Worm (Caenorhabditis elegans) whole organism, early embryonic: ENCODE measurements around the gene R10E4.7.

Source experiments
- B0310.2 ChIP-seq: sonication (generic microtip); optimal IDR thresholded peaks from 2 replicates; lab custom pipeline; 2016; ENCODE audit warnings: mild to moderate bottlenecking, missing genetic modification characterization, missing compliant biosample characterization
- F13C5.2 ChIP-seq: sonication (generic microtip); optimal IDR thresholded peaks from 2 replicates; lab custom pipeline; 2017; ENCODE audit warnings: mild to moderate bottlenecking, missing genetic modification characterization, inconsistent platforms, missing compliant biosample characterization
- aly-1 ChIP-seq: sonication (generic microtip); optimal IDR thresholded peaks from 2 replicates; lab custom pipeline; 2016; ENCODE audit warnings: missing genetic modification characterization, missing compliant biosample characterization
- ama-1 ChIP-seq: fragments of 150-350 bp; optimal IDR thresholded peaks from 2 replicates; lab custom pipeline; 2014
- ceh-36 ChIP-seq: sonication (generic microtip); optimal IDR thresholded peaks from 2 replicates; lab custom pipeline; 2016; ENCODE audit warnings: missing genetic modification characterization, inconsistent platforms, missing compliant biosample characterization
- flt-1 ChIP-seq: fragments of 200-800 bp; sonication (Bioruptor generic); IDR thresholded peaks from 2 replicates; pipeline ENCODE4 v1.3.6; 2022; ENCODE audit warnings: missing genetic modification characterization, missing compliant biosample characterization
- hmbx-1 ChIP-seq: sonication (generic microtip); optimal IDR thresholded peaks from 2 replicates; lab custom pipeline; 2016; ENCODE audit warnings: mild to moderate bottlenecking, missing genetic modification characterization, missing compliant biosample characterization
- hmg-4 ChIP-seq: fragments of 200-800 bp; sonication (Bioruptor generic); optimal IDR thresholded peaks from 2 replicates; lab custom pipeline; 2018; ENCODE audit warnings: mild to moderate bottlenecking, missing genetic modification characterization, missing compliant biosample characterization
- hnd-1 ChIP-seq: sonication (generic microtip); optimal IDR thresholded peaks from 2 replicates; lab custom pipeline; 2016; ENCODE audit warnings: missing genetic modification characterization, missing compliant biosample characterization
- scrt-1 ChIP-seq: fragments of 200-800 bp; sonication (Bioruptor generic); IDR thresholded peaks from 2 replicates; pipeline ENCODE4 v1.3.6; 2022; ENCODE audit warnings: missing genetic modification characterization, missing compliant biosample characterization
- sea-1 ChIP-seq: fragments of 200-800 bp; sonication (Bioruptor generic); conservative IDR thresholded peaks from 2 replicates; pipeline ENCODE4 v1.3.6; 2022; ENCODE audit warnings: missing genetic modification characterization, missing compliant biosample characterization
- tbx-11 ChIP-seq: fragments of 200-800 bp; sonication (Bioruptor generic); IDR thresholded peaks from 2 replicates; pipeline ENCODE4 v1.3.6; 2022; ENCODE audit warnings: missing genetic modification characterization, missing compliant biosample characterization
- tbx-37 ChIP-seq: fragments of 200-800 bp; sonication (Bioruptor generic); conservative IDR thresholded peaks from 2 replicates; pipeline ENCODE4 v1.3.6; 2022; ENCODE audit warnings: missing genetic modification reagents, missing genetic modification characterization, missing compliant biosample characterization
- tra-4 ChIP-seq: sonication (generic microtip); optimal IDR thresholded peaks from 2 replicates; lab custom pipeline; 2017; ENCODE audit warnings: missing genetic modification characterization, missing compliant biosample characterization

DNA sequence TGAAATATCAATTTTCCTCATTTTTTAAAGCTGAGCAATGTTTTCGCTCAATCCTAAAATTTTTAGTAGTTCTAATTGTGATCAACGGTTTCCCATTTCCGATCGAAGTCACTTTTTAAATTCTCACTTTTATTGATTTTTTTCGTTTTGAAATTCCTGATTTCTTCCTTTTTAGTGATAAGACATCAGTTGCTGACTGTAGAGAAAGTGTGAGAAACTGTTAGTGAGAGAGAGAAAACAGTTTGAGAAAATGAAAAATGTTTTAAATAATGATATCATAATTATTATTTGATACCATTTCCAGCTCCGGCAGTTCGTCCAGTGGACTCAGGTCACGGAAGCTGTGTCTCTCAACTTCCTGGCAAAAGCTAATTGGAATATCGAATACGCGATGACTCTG lies 19.9 kb downstream of the R10E4.7 start:
- no peak for TF ChIP-seq ama-1 (lab: Kevin White, UChicago)
- TF ChIP-seq hnd-1 (tag; lab: Kevin White, UChicago) = no peak
- TF ChIP-seq tbx-37 = no peak
- no peak for TF ChIP-seq F13C5.2
- no peak for TF ChIP-seq aly-1
- TF ChIP-seq sea-1 (GFP tag; lab: Robert Waterston, UW) = no peak
- no peak for TF ChIP-seq tbx-11 (GFP tag; lab: Robert Waterston, UW)
- no peak for TF ChIP-seq hmg-4 (GFP tag; lab: Kevin White, UChicago)
- no peak for TF ChIP-seq flt-1 (GFP tag; lab: Robert Waterston, UW)
- TF ChIP-seq ceh-36 (tag; lab: Kevin White, UChicago) = no peak
- no peak for TF ChIP-seq scrt-1 (GFP tag; lab: Robert Waterston, UW)
- no peak for TF ChIP-seq B0310.2 (tag; lab: Kevin White, UChicago)
- no peak for TF ChIP-seq hmbx-1 (tag; lab: Kevin White, UChicago)
- no peak for TF ChIP-seq tra-4
